Worm (Caenorhabditis elegans): ENCODE measurements around the gene teg-1.

teg-1 gene

ce11 chrIII:11334346-11334745 is 16.3 kb upstream of the teg-1 start (continued):
- TF ChIP-seq ztf-11 (tag; optimal IDR thresholded peaks at IDR 0.05) (no peak), ceh-16 (tag; optimal IDR thresholded peaks at IDR 0.05) (no peak), unc-39 (tag; optimal IDR thresholded peaks at IDR 0.05) (no peak), ztf-4 (tag; optimal IDR thresholded peaks at IDR 0.05) (no peak), unc-62 (GFP tag; optimal IDR thresholded peaks at IDR 0.05) (no peak), ceh-9 (tag; optimal IDR thresholded peaks at IDR 0.05) (no peak), lin-39 (tag; optimal IDR thresholded peaks at IDR 0.05) (peak; percentile 82), sea-2 (GFP tag; optimal IDR thresholded peaks at IDR 0.05) (no peak)

ce11 chrIII:11333032-11333732 is 15.2 kb upstream of the teg-1 start, which contains the start of gene T28D6.5:
Gene T28D6.5 (plus strand): TSS chrIII:11333682.
- no peak for TF ChIP-seq unc-39 (tag; optimal IDR thresholded peaks at IDR 0.05)
- no peak for TF ChIP-seq ztf-4 (tag; optimal IDR thresholded peaks at IDR 0.05)
- no peak for TF ChIP-seq mml-1 (tag; optimal IDR thresholded peaks at IDR 0.05)
- no peak for TF ChIP-seq tbx-2 (tag; optimal IDR thresholded peaks at IDR 0.05)
- TF ChIP-seq daf-12 (tag; optimal IDR thresholded peaks at IDR 0.05): no peak
- no peak for TF ChIP-seq nhr-76 (tag; optimal IDR thresholded peaks at IDR 0.05)
- TF ChIP-seq pha-4 (tag; optimal IDR thresholded peaks at IDR 0.05): no peak
- TF ChIP-seq lin-15B (tag; optimal IDR thresholded peaks at IDR 0.05): no peak

- no peak for TF ChIP-seq R02D3.7 (tag; optimal IDR thresholded peaks at IDR 0.05)
- TF ChIP-seq lin-39 (tag; optimal IDR thresholded peaks at IDR 0.05): peak; percentile 8
- TF ChIP-seq unc-62 (GFP tag; optimal IDR thresholded peaks at IDR 0.05): peak; percentile 38
- TF ChIP-seq ztf-11 (tag; optimal IDR thresholded peaks at IDR 0.05): no peak
- TF ChIP-seq ceh-82 (tag; optimal IDR thresholded peaks at IDR 0.05): no peak
- TF ChIP-seq eor-1 (tag; optimal IDR thresholded peaks at IDR 0.05): no peak
Observed at ce11 chrIII:11332306-11332705, 14.3 kb upstream of the teg-1 start.

- no peak for TF ChIP-seq ztf-4 (tag; optimal IDR thresholded peaks at IDR 0.05)
- TF ChIP-seq lin-15B (tag; optimal IDR thresholded peaks at IDR 0.05): no peak
Observed at ce11 chrIII:11324093-11324492, 6.1 kb upstream of the teg-1 start.

- peak; percentile 39 for TF ChIP-seq nhr-23 (tag; optimal IDR thresholded peaks at IDR 0.05)
- TF ChIP-seq nfya-1 (tag; optimal IDR thresholded peaks at IDR 0.05; ENCODE audit: insufficient read depth): peak; percentile 67
- no peak for TF ChIP-seq fos-1 (tag; optimal IDR thresholded peaks at IDR 0.05)
- TF ChIP-seq ceh-9 (tag; optimal IDR thresholded peaks at IDR 0.05): no peak
- TF ChIP-seq fkh-10 (GFP tag; optimal IDR thresholded peaks at IDR 0.05): peak; percentile 45
- no peak for TF ChIP-seq elt-1 (tag; optimal IDR thresholded peaks at IDR 0.05)
- peak; percentile 63 for TF ChIP-seq jun-1 (tag; optimal IDR thresholded peaks at IDR 0.05)
- peak; percentile 18 for TF ChIP-seq R02D3.7 (tag; optimal IDR thresholded peaks at IDR 0.05)
- TF ChIP-seq daf-12 (tag; optimal IDR thresholded peaks at IDR 0.05): no peak
- TF ChIP-seq nhr-237 (tag; optimal IDR thresholded peaks at IDR 0.05): no peak
- peak; percentile 11 for TF ChIP-seq ama-1 (optimal IDR thresholded peaks at IDR 0.05)
- peak; percentile 36 for TF ChIP-seq skn-1 (tag; optimal IDR thresholded peaks at IDR 0.05)
- TF ChIP-seq pqm-1 (tag; optimal IDR thresholded peaks at IDR 0.05): peak; percentile 12
- peak; percentile 72 for TF ChIP-seq lin-15B (tag; optimal IDR thresholded peaks at IDR 0.05)
- peak; percentile 35 for TF ChIP-seq ceh-28 (tag; optimal IDR thresholded peaks at IDR 0.05)
- peak; percentile 46 for TF ChIP-seq nhr-25 (tag; optimal IDR thresholded peaks at IDR 0.05)
- TF ChIP-seq egl-27 (tag; optimal IDR thresholded peaks at IDR 0.05): no peak
- TF ChIP-seq lin-39 (tag; optimal IDR thresholded peaks at IDR 0.05): peak; percentile 43
- TF ChIP-seq elt-2 (tag; optimal IDR thresholded peaks at IDR 0.05): peak; percentile 38
- TF ChIP-seq tbx-2 (tag; optimal IDR thresholded peaks at IDR 0.05): no peak
- peak; percentile 20 for TF ChIP-seq egl-5 (tag; optimal IDR thresholded peaks at IDR 0.05)
- TF ChIP-seq pha-4 (tag; optimal IDR thresholded peaks at IDR 0.05): peak; percentile 23
- no peak for TF ChIP-seq nhr-67 (tag; optimal IDR thresholded peaks at IDR 0.05)
- TF ChIP-seq sea-2 (GFP tag; optimal IDR thresholded peaks at IDR 0.05): no peak
- TF ChIP-seq eor-1 (tag; optimal IDR thresholded peaks at IDR 0.05): no peak
- peak; percentile 83 for TF ChIP-seq hmg-11 (tag; optimal IDR thresholded peaks at IDR 0.05)
Observed at ce11 chrIII:11317164-11317620, 839 bp downstream of the teg-1 start, which contains the start of gene mcm-10. Gene mcm-10 (plus strand): TSS chrIII:11317570.

Measured in whole organism, L3 larva.